Worm (Caenorhabditis elegans) whole organism, L2 larva: ENCODE measurements around the gene F29G6.1.

Experiments
- lin-39 ChIP-seq: fragments of 150-350 bp; optimal IDR thresholded peaks from 2 replicates; lab custom pipeline; 2014; ENCODE audit warnings: missing biosample characterization, missing genetic modification reagents, missing genetic modification characterization
- lsy-2 ChIP-seq, 2 experiments: fragments of 150-350 bp in 1 of 2; sonication (generic microtip) in 1 of 2; optimal IDR thresholded peaks; 2 replicates each; lab custom pipeline; 2014 to 2017; ENCODE audit warnings: missing biosample characterization in 2 of 2, missing genetic modification characterization in 2 of 2

ce11 chrX:11509547-11509946, 7.5 kb downstream of the F29G6.1 start:
- no peak for TF ChIP-seq lin-39
- no peak for TF ChIP-seq lsy-2 (tag; optimal IDR thresholded peaks at IDR 0.05; lab: Kevin White, UChicago)
